Worm (Caenorhabditis elegans) whole organism, early embryonic: Measurements from ENCODE around the gene clec-9.

Experiments used
- F13C5.2 ChIP-seq: sonication (generic microtip); optimal IDR thresholded peaks from 2 replicates; lab custom pipeline; 2017; ENCODE audit warnings: mild to moderate bottlenecking, missing genetic modification characterization, inconsistent platforms, missing compliant biosample characterization
- hmbx-1 ChIP-seq: sonication (generic microtip); optimal IDR thresholded peaks from 2 replicates; lab custom pipeline; 2016; ENCODE audit warnings: mild to moderate bottlenecking, missing genetic modification characterization, missing compliant biosample characterization
- tbx-11 ChIP-seq: fragments of 200-800 bp; sonication (Bioruptor generic); IDR thresholded peaks from 2 replicates; pipeline ENCODE4 v1.3.6; 2022; ENCODE audit warnings: missing genetic modification characterization, missing compliant biosample characterization

- TF ChIP-seq F13C5.2 (tag; lab: Kevin White, UChicago) (no peak), hmbx-1 (tag; lab: Kevin White, UChicago) (no peak), tbx-11 (GFP tag; lab: Robert Waterston, UW) (no peak)
These were observed 30.9 kb downstream of the clec-9 start, which contains the start of gene srz-1 for ce11 chrV:16675553-16675952.
